Worm (Caenorhabditis elegans) whole organism, young adult: Measurements from ENCODE around the gene C38C3.3.

Experiments used
- B0336.3 ChIP-seq: fragments of 200-800 bp; sonication (Bioruptor generic); IDR thresholded peaks from 2 replicates; pipeline ENCODE4 v1.3.6; 2022; ENCODE audit warnings: missing genetic modification characterization, missing compliant biosample characterization
- C06A6.2 ChIP-seq: fragments of 200-800 bp; sonication (Bioruptor generic); conservative IDR thresholded peaks from 2 replicates; pipeline ENCODE4 v1.3.6; 2022; ENCODE audit warnings: missing genetic modification characterization, missing compliant biosample characterization
- F10E7.11 ChIP-seq: sonication (generic microtip); optimal IDR thresholded peaks from 2 replicates; lab custom pipeline; 2017; ENCODE audit warnings: mild to moderate bottlenecking, missing genetic modification characterization, moderate library complexity, missing compliant biosample characterization
- F39B2.1 ChIP-seq: fragments of 200-800 bp; sonication (Bioruptor generic); IDR thresholded peaks from 2 replicates; pipeline ENCODE4 v1.3.6; 2022; ENCODE audit warnings: missing genetic modification reagents, missing genetic modification characterization, missing compliant biosample characterization
- F49E8.2 ChIP-seq: sonication (generic microtip); optimal IDR thresholded peaks from 3 replicates; lab custom pipeline; 2017; ENCODE audit warnings: missing genetic modification characterization, mild to moderate bottlenecking, missing compliant biosample characterization, antibody characterized with exemption, moderate library complexity; ENCODE audit not compliant: insufficient read depth
- K11D2.4 ChIP-seq: fragments of 200-800 bp; sonication (Bioruptor generic); IDR thresholded peaks from 2 replicates; pipeline ENCODE4 v1.3.6; 2022; ENCODE audit warnings: missing genetic modification reagents, missing genetic modification characterization, missing compliant biosample characterization
- T26A5.8 ChIP-seq: sonication (generic microtip); optimal IDR thresholded peaks from 2 replicates; lab custom pipeline; 2016; ENCODE audit warnings: missing genetic modification characterization, missing compliant biosample characterization
- Y56A3A.18 ChIP-seq: fragments of 200-800 bp; sonication (Bioruptor generic); IDR thresholded peaks from 2 replicates; pipeline ENCODE4 v1.3.6; 2022; ENCODE audit warnings: missing genetic modification reagents, missing genetic modification characterization, missing compliant biosample characterization
- Y79H2A.3 ChIP-seq: fragments of 200-800 bp; sonication (Bioruptor generic); conservative IDR thresholded peaks from 2 replicates; pipeline ENCODE4 v1.3.6; 2022; ENCODE audit warnings: missing genetic modification reagents, missing genetic modification characterization, missing compliant biosample characterization
- akir-1 ChIP-seq: fragments of 200-800 bp; sonication (Bioruptor generic); optimal IDR thresholded peaks from 2 replicates; lab custom pipeline; 2018; ENCODE audit warnings: mild to moderate bottlenecking, missing genetic modification characterization, moderate library complexity, missing compliant biosample characterization
- ama-1 ChIP-seq, 3 experiments: fragments of 150-350 bp in 1 of 3; sonication (generic microtip) in 2 of 3; optimal IDR thresholded peaks; 2 replicates each; lab custom pipeline; 2014 to 2018; ENCODE audit warnings: missing biosample characterization in 2 of 3, missing genetic modification characterization in 2 of 3, missing genetic modification reagents in 2 of 3
- attf-6 ChIP-seq: fragments of 200-800 bp; sonication (Bioruptor generic); IDR thresholded peaks from 2 replicates; pipeline ENCODE4 v1.3.6; 2022; ENCODE audit warnings: missing genetic modification reagents, missing genetic modification characterization, missing compliant biosample characterization
- ccch-3 ChIP-seq: fragments of 200-800 bp; sonication (Bioruptor generic); optimal IDR thresholded peaks from 2 replicates; lab custom pipeline; 2018; ENCODE audit warnings: mild to moderate bottlenecking, missing genetic modification characterization, missing compliant biosample characterization
- cebp-2 ChIP-seq: fragments of 200-800 bp; sonication (Bioruptor generic); IDR thresholded peaks from 2 replicates; pipeline ENCODE4 v1.3.6; 2022; ENCODE audit warnings: missing genetic modification characterization, missing compliant biosample characterization
- ceh-100 ChIP-seq: fragments of 200-800 bp; sonication (Bioruptor generic); IDR thresholded peaks from 2 replicates; pipeline ENCODE4 v1.3.6; 2022; ENCODE audit warnings: missing genetic modification reagents, missing genetic modification characterization, missing compliant biosample characterization
- die-1 ChIP-seq: sonication (generic microtip); optimal IDR thresholded peaks from 2 replicates; lab custom pipeline; 2016; ENCODE audit warnings: missing genotype, mild to moderate bottlenecking, missing genetic modification characterization, missing compliant biosample characterization
- efl-1 ChIP-seq: fragments of 150-350 bp; optimal IDR thresholded peaks from 2 replicates; lab custom pipeline; 2014; ENCODE audit warnings: missing biosample characterization, missing genetic modification reagents, missing genetic modification characterization
- ekl-4 ChIP-seq: fragments of 200-800 bp; sonication (Bioruptor generic); IDR thresholded peaks from 2 replicates; pipeline ENCODE4 v1.3.6; 2022; ENCODE audit warnings: missing genetic modification reagents, missing genetic modification characterization, missing compliant biosample characterization
- ets-4 ChIP-seq: fragments of 200-800 bp; sonication (Bioruptor generic); optimal IDR thresholded peaks from 2 replicates; lab custom pipeline; 2018; ENCODE audit warnings: mild to moderate bottlenecking, missing genetic modification characterization, missing compliant biosample characterization
- hmg-20 ChIP-seq: fragments of 200-800 bp; sonication (Bioruptor generic); IDR thresholded peaks from 2 replicates; pipeline ENCODE4 v1.3.6; 2022; ENCODE audit warnings: missing genetic modification reagents, missing genetic modification characterization, missing compliant biosample characterization
- lin-40 ChIP-seq: sonication (generic microtip); optimal IDR thresholded peaks from 2 replicates; lab custom pipeline; 2016; ENCODE audit warnings: missing genetic modification characterization, mild to moderate bottlenecking, missing compliant biosample characterization, missing genotype, missing genetic modification reagents
- madf-10 ChIP-seq: sonication (generic microtip); optimal IDR thresholded peaks from 2 replicates; lab custom pipeline; 2016; ENCODE audit warnings: mild to moderate bottlenecking, missing genetic modification characterization, missing compliant biosample characterization
- mxl-1 ChIP-seq: sonication (generic microtip); optimal IDR thresholded peaks from 2 replicates; lab custom pipeline; 2016; ENCODE audit warnings: missing genetic modification characterization, missing compliant biosample characterization
- nfya-2 ChIP-seq: fragments of 200-800 bp; sonication (Bioruptor generic); IDR thresholded peaks from 2 replicates; pipeline ENCODE4 v1.3.6; 2022; ENCODE audit warnings: missing genetic modification reagents, missing genetic modification characterization, missing compliant biosample characterization
- nhr-27 ChIP-seq: fragments of 200-800 bp; sonication (Bioruptor generic); optimal IDR thresholded peaks from 2 replicates; lab custom pipeline; 2018; ENCODE audit warnings: mild to moderate bottlenecking, missing genetic modification characterization, moderate library complexity, missing compliant biosample characterization
- pha-4 ChIP-seq: fragments of 150-350 bp; sonication (generic microtip); optimal IDR thresholded peaks from 2 replicates; lab custom pipeline; 2014; ENCODE audit warnings: missing biosample characterization, missing genetic modification reagents, missing genetic modification characterization
- repo-1 ChIP-seq: sonication (generic microtip); optimal IDR thresholded peaks from 2 replicates; lab custom pipeline; 2017; ENCODE audit warnings: mild to moderate bottlenecking, missing genetic modification characterization, missing compliant biosample characterization
- somi-1 ChIP-seq: fragments of 200-800 bp; sonication (Bioruptor generic); optimal IDR thresholded peaks from 2 replicates; lab custom pipeline; 2018; ENCODE audit warnings: mild to moderate bottlenecking, missing genetic modification characterization, missing compliant biosample characterization
- unc-130 ChIP-seq: sonication (generic microtip); optimal IDR thresholded peaks from 2 replicates; lab custom pipeline; 2016; ENCODE audit warnings: missing genetic modification reagents, missing genetic modification characterization, missing compliant biosample characterization
- unc-62 ChIP-seq: fragments of 150-350 bp; optimal IDR thresholded peaks from 2 replicates; lab custom pipeline; 2014; ENCODE audit warnings: missing biosample characterization, missing genetic modification reagents, missing genetic modification characterization
- xnd-1 ChIP-seq: sonication (generic microtip); optimal IDR thresholded peaks from 2 replicates; lab custom pipeline; 2016; ENCODE audit warnings: missing genotype, missing genetic modification reagents, missing genetic modification characterization, missing compliant biosample characterization
- zfh-2 ChIP-seq: fragments of 200-800 bp; sonication (Bioruptor generic); conservative IDR thresholded peaks from 2 replicates; pipeline ENCODE4 v1.3.6; 2022; ENCODE audit warnings: missing genetic modification reagents, missing genetic modification characterization, missing compliant biosample characterization
- zim-3 ChIP-seq: sonication (generic microtip); optimal IDR thresholded peaks from 2 replicates; lab custom pipeline; 2017; ENCODE audit warnings: mild to moderate bottlenecking, missing genetic modification characterization, moderate library complexity, missing compliant biosample characterization
- ztf-18 ChIP-seq: sonication (generic microtip); optimal IDR thresholded peaks from 2 replicates; lab custom pipeline; 2016; ENCODE audit warnings: missing genotype, mild to moderate bottlenecking, missing genetic modification characterization, missing compliant biosample characterization
- ztf-28 ChIP-seq: fragments of 200-800 bp; sonication (Bioruptor generic); IDR thresholded peaks from 2 replicates; pipeline ENCODE4 v1.3.6; 2022; ENCODE audit warnings: missing genetic modification reagents, missing genetic modification characterization, missing compliant biosample characterization
- ztf-6 ChIP-seq: fragments of 200-800 bp; sonication (Bioruptor generic); IDR thresholded peaks from 2 replicates; pipeline ENCODE4 v1.3.6; 2022; ENCODE audit warnings: missing genetic modification reagents, missing genetic modification characterization, missing compliant biosample characterization

The C38C3.3 gene

ce11 chrV:1505995-1506394 is 10.6 kb downstream of the C38C3.3 start, which contains the start of gene sru-28:
TSS of gene sru-28 (plus strand) at chrV:1506295.
- TF ChIP-seq repo-1 (tag; lab: Kevin White, UChicago) (no peak), ekl-4 (GFP tag; lab: Robert Waterston, UW) (no peak), Y79H2A.3 (GFP tag; lab: Robert Waterston, UW) (no peak), F39B2.1 (no peak), ceh-100 (GFP tag; lab: Robert Waterston, UW) (no peak), die-1 (tag; lab: Kevin White, UChicago) (no peak), F10E7.11 (tag; lab: Kevin White, UChicago) (no peak), xnd-1 (no peak), zfh-2 (GFP tag; lab: Robert Waterston, UW) (no peak), ama-1 (optimal IDR thresholded peaks at IDR 0.05; lab: Kevin White, UChicago) (no peak), ama-1 (GFP tag; optimal IDR thresholded peaks at IDR 0.05; lab: Kevin White, UChicago) (no peak), akir-1 (GFP tag; lab: Kevin White, UChicago) (no peak), T26A5.8 (tag; lab: Kevin White, UChicago) (no peak), pha-4 (tag; lab: Kevin White, UChicago) (no peak), nfya-2 (GFP tag; lab: Robert Waterston, UW) (no peak), cebp-2 (GFP tag; lab: Robert Waterston, UW) (no peak), F49E8.2 (tag; lab: Kevin White, UChicago) (no peak), hmg-20 (GFP tag; lab: Robert Waterston, UW) (no peak)
- TF ChIP-seq, all 124 proteins: peak for 0

ce11 chrV:1511537-1511936 is 16.1 kb downstream of the C38C3.3 start, which contains the start of gene nhr-260:
TSS of gene nhr-260 (minus strand) at chrV:1511637.
- TF ChIP-seq nhr-27 (tag; lab: Kevin White, UChicago) (no peak), lin-40 (tag; lab: Kevin White, UChicago) (no peak), Y56A3A.18 (no peak), C06A6.2 (GFP tag; lab: Robert Waterston, UW) (no peak), akir-1 (GFP tag; lab: Kevin White, UChicago) (no peak), mxl-1 (tag; lab: Kevin White, UChicago) (no peak), zim-3 (tag; lab: Kevin White, UChicago) (no peak), unc-130 (GFP tag; lab: Kevin White, UChicago) (no peak), efl-1 (GFP tag; lab: Kevin White, UChicago) (no peak), ztf-6 (GFP tag; lab: Robert Waterston, UW) (no peak), somi-1 (GFP tag; lab: Kevin White, UChicago) (no peak), ets-4 (no peak), ztf-28 (GFP tag; lab: Robert Waterston, UW) (no peak), attf-6 (GFP tag; lab: Robert Waterston, UW) (no peak), B0336.3 (no peak), K11D2.4 (GFP tag; lab: Robert Waterston, UW) (no peak), madf-10 (tag; lab: Kevin White, UChicago) (no peak)

ce11 chrV:1521845-1522244 is 26.4 kb downstream of the C38C3.3 start, which contains the start of gene str-240:
TSS of gene str-240 (minus strand) at chrV:1521945.
- TF ChIP-seq unc-62 (GFP tag; lab: Kevin White, UChicago) (no peak), ztf-18 (tag; lab: Kevin White, UChicago) (no peak), ccch-3 (GFP tag; lab: Kevin White, UChicago) (no peak)
